Worm (Caenorhabditis elegans) whole organism, L1 larva: Measurements from ENCODE around the gene K08E4.7.

ENCODE experiments used
- C04F5.9 ChIP-seq: sonication (generic microtip); optimal IDR thresholded peaks from 2 replicates; lab custom pipeline; 2016; ENCODE audit warnings: missing genetic modification characterization, missing compliant biosample characterization
- C16A3.4 ChIP-seq: fragments of 150-350 bp; optimal IDR thresholded peaks from 2 replicates; lab custom pipeline; 2014; ENCODE audit warnings: missing biosample characterization, missing genetic modification characterization
- C34B4.2 ChIP-seq: sonication (generic microtip); optimal IDR thresholded peaks from 2 replicates; lab custom pipeline; 2017; ENCODE audit warnings: mild to moderate bottlenecking, missing genetic modification characterization, missing compliant biosample characterization
- Y116A8C.19 ChIP-seq: sonication (generic microtip); optimal IDR thresholded peaks from 2 replicates; lab custom pipeline; 2016; ENCODE audit warnings: missing compliant biosample characterization, missing genetic modification characterization, borderline replicate concordance
- aha-1 ChIP-seq: fragments of 150-350 bp; optimal IDR thresholded peaks from 2 replicates; lab custom pipeline; 2014; ENCODE audit warnings: missing biosample characterization, missing genetic modification characterization
- alr-1 ChIP-seq: fragments of 200-800 bp; sonication (Bioruptor generic); optimal IDR thresholded peaks from 2 replicates; lab custom pipeline; 2018; ENCODE audit warnings: borderline replicate concordance, mild to moderate bottlenecking, missing genetic modification characterization, missing compliant biosample characterization
- aly-2 ChIP-seq: fragments of 150-350 bp; optimal IDR thresholded peaks from 2 replicates; lab custom pipeline; 2014; ENCODE audit warnings: missing biosample characterization, missing genetic modification characterization
- ama-1 ChIP-seq: fragments of 150-350 bp; optimal IDR thresholded peaks from 2 replicates; lab custom pipeline; 2014
- blmp-1 ChIP-seq: fragments of 150-350 bp; optimal IDR thresholded peaks from 2 replicates; lab custom pipeline; 2014; ENCODE audit warnings: missing biosample characterization, missing genetic modification characterization
- ceh-63 ChIP-seq: fragments of 200-800 bp; sonication (Bioruptor generic); optimal IDR thresholded peaks from 2 replicates; lab custom pipeline; 2018; ENCODE audit warnings: mild to moderate bottlenecking, missing genetic modification characterization, missing compliant biosample characterization
- efl-1 ChIP-seq, 4 experiments: fragments of 150-350 bp; optimal IDR thresholded peaks in 3 of 4; peaks in 1 of 4; 1 replicate in 1 of 4; 2 replicates in 3 of 4; lab custom pipeline; 2014; ENCODE audit warnings: missing biosample characterization in 2 of 4, missing genetic modification characterization in 2 of 4, missing genetic modification reagents in 2 of 4
- egl-27 ChIP-seq, 2 experiments: fragments of 150-350 bp in 1 of 2; sonication (generic microtip); optimal IDR thresholded peaks; 3 replicates each; lab custom pipeline; 2017 to 2018; ENCODE audit warnings: missing biosample characterization in 2 of 2, missing genetic modification characterization in 2 of 2, missing genetic modification reagents in 2 of 2
- elt-2 ChIP-seq: sonication (generic microtip); optimal IDR thresholded peaks from 2 replicates; lab custom pipeline; 2016; ENCODE audit warnings: missing genetic modification characterization, mild to moderate bottlenecking, inconsistent platforms, missing compliant biosample characterization, missing genetic modification reagents
- fkh-10 ChIP-seq: sonication (generic microtip); optimal IDR thresholded peaks from 2 replicates; lab custom pipeline; 2017; ENCODE audit warnings: missing biosample characterization, missing genetic modification reagents, missing genetic modification characterization
- fos-1 ChIP-seq: fragments of 150-350 bp; optimal IDR thresholded peaks from 2 replicates; lab custom pipeline; 2014; ENCODE audit warnings: missing biosample characterization, missing genetic modification characterization
- hlh-4 ChIP-seq: sonication (generic microtip); optimal IDR thresholded peaks from 2 replicates; lab custom pipeline; 2016; ENCODE audit warnings: mild to moderate bottlenecking, missing genetic modification characterization, missing compliant biosample characterization
- jun-1 ChIP-seq: fragments of 150-350 bp; optimal IDR thresholded peaks from 2 replicates; lab custom pipeline; 2014; ENCODE audit warnings: missing biosample characterization, missing genetic modification reagents, missing genetic modification characterization
- lin-13 ChIP-seq: fragments of 150-350 bp; optimal IDR thresholded peaks from 2 replicates; lab custom pipeline; 2014; ENCODE audit warnings: missing biosample characterization, missing genetic modification reagents, missing genetic modification characterization
- lin-35 ChIP-seq, 2 experiments: fragments of 150-350 bp; optimal IDR thresholded peaks; 2 replicates each; lab custom pipeline; 2014; ENCODE audit warnings: missing biosample characterization in 2 of 2, missing genetic modification characterization in 2 of 2, missing genetic modification reagents in 2 of 2
- lsy-2 ChIP-seq, 2 experiments: fragments of 150-350 bp; optimal IDR thresholded peaks; 2 replicates each; lab custom pipeline; 2014; ENCODE audit warnings: missing biosample characterization in 2 of 2, missing genetic modification characterization in 2 of 2
- mdl-1 ChIP-seq, 2 experiments: fragments of 150-350 bp; optimal IDR thresholded peaks; 2 replicates each; lab custom pipeline; 2014 to 2017; ENCODE audit warnings: missing biosample characterization in 2 of 2, missing genetic modification characterization in 2 of 2, inconsistent platforms in 1 of 2
- mep-1 ChIP-seq: fragments of 150-350 bp; optimal IDR thresholded peaks from 2 replicates; lab custom pipeline; 2014; ENCODE audit warnings: missing biosample characterization, missing genetic modification characterization
- nhr-20 ChIP-seq: sonication (generic microtip); optimal IDR thresholded peaks from 2 replicates; lab custom pipeline; 2016; ENCODE audit warnings: mild to moderate bottlenecking, missing genetic modification characterization, missing compliant biosample characterization
- nhr-47 ChIP-seq: sonication (generic microtip); optimal IDR thresholded peaks from 2 replicates; lab custom pipeline; 2016; ENCODE audit warnings: mild to moderate bottlenecking, missing genetic modification characterization, moderate library complexity, missing compliant biosample characterization
- nhr-71 ChIP-seq: sonication (generic microtip); optimal IDR thresholded peaks from 2 replicates; lab custom pipeline; 2016; ENCODE audit warnings: mild to moderate bottlenecking, missing genetic modification characterization, moderate library complexity, missing compliant biosample characterization
- nhr-85 ChIP-seq: sonication (generic microtip); peaks from one replicate; lab custom pipeline; 2016; ENCODE audit warnings: missing genetic modification characterization, inconsistent platforms, missing compliant biosample characterization
- nhr-90 ChIP-seq: sonication (generic microtip); optimal IDR thresholded peaks from 2 replicates; lab custom pipeline; 2016; ENCODE audit warnings: mild to moderate bottlenecking, missing genetic modification characterization, missing compliant biosample characterization; ENCODE audit not compliant: poor library complexity
- skn-1 ChIP-seq: fragments of 150-350 bp; optimal IDR thresholded peaks from 2 replicates; lab custom pipeline; 2014; ENCODE audit warnings: missing biosample characterization, missing genetic modification characterization
- snpc-4 ChIP-seq: fragments of 150-350 bp; optimal IDR thresholded peaks from 2 replicates; lab custom pipeline; 2014; ENCODE audit warnings: missing biosample characterization, missing genetic modification characterization
- snu-23 ChIP-seq: sonication (generic microtip); optimal IDR thresholded peaks from 2 replicates; lab custom pipeline; 2016; ENCODE audit warnings: missing genetic modification characterization, missing compliant biosample characterization
- sup-37 ChIP-seq: fragments of 200-800 bp; sonication (Bioruptor generic); optimal IDR thresholded peaks from 2 replicates; lab custom pipeline; 2018; ENCODE audit warnings: mild to moderate bottlenecking, missing genetic modification characterization, missing compliant biosample characterization
- swsn-7 ChIP-seq: sonication (generic microtip); optimal IDR thresholded peaks from 2 replicates; lab custom pipeline; 2016; ENCODE audit warnings: missing genetic modification characterization, missing compliant biosample characterization
- unc-130 ChIP-seq: fragments of 150-350 bp; optimal IDR thresholded peaks from 2 replicates; lab custom pipeline; 2017; ENCODE audit warnings: missing biosample characterization, missing genetic modification characterization, inconsistent platforms
- unc-62 ChIP-seq: fragments of 150-350 bp; optimal IDR thresholded peaks from 2 replicates; lab custom pipeline; 2014; ENCODE audit warnings: missing biosample characterization, missing genetic modification reagents, missing genetic modification characterization
- zag-1 ChIP-seq: fragments of 150-350 bp; optimal IDR thresholded peaks from 2 replicates; lab custom pipeline; 2014; ENCODE audit warnings: missing biosample characterization, missing genetic modification characterization
- ztf-11 ChIP-seq, 2 experiments: sonication (generic microtip); optimal IDR thresholded peaks; 2 replicates each; lab custom pipeline; 2016 to 2017; ENCODE audit warnings: missing genetic modification characterization in 2 of 2, missing biosample characterization in 1 of 2, missing compliant biosample characterization in 1 of 2
- ztf-4 ChIP-seq: fragments of 150-350 bp; optimal IDR thresholded peaks from 2 replicates; lab custom pipeline; 2014; ENCODE audit warnings: missing biosample characterization, missing genetic modification characterization

K08E4.7 gene

ce11 chrIV:12034776-12035175 lies 40.8 kb upstream of the K08E4.7 start:
- TF ChIP-seq fos-1 (tag; lab: Kevin White, UChicago) = no peak
- TF ChIP-seq skn-1 (tag; lab: Kevin White, UChicago) = peak; percentile 7
- peak; percentile 4 for TF ChIP-seq ztf-4 (tag; lab: Kevin White, UChicago)
- TF ChIP-seq, all 84 proteins: peak for 2

ce11 chrIV:12035422-12035821 lies 40.2 kb upstream of the K08E4.7 start:
- TF ChIP-seq C04F5.9 (tag; lab: Kevin White, UChicago) (no peak), Y116A8C.19 (tag; lab: Kevin White, UChicago) (no peak), ceh-63 (no peak), nhr-20 (tag; lab: Kevin White, UChicago) (no peak), nhr-71 (tag; lab: Kevin White, UChicago) (no peak), alr-1 (no peak), egl-27 (tag; optimal IDR thresholded peaks at IDR 0.05; lab: Kevin White, UChicago) (no peak), ama-1 (peak; percentile 22), nhr-85 (peak; percentile 4), snpc-4 (tag; lab: Kevin White, UChicago) (no peak), aha-1 (tag; lab: Kevin White, UChicago) (no peak), unc-62 (GFP tag; lab: Kevin White, UChicago) (no peak), elt-2 (tag; lab: Kevin White, UChicago) (no peak)

DNA sequence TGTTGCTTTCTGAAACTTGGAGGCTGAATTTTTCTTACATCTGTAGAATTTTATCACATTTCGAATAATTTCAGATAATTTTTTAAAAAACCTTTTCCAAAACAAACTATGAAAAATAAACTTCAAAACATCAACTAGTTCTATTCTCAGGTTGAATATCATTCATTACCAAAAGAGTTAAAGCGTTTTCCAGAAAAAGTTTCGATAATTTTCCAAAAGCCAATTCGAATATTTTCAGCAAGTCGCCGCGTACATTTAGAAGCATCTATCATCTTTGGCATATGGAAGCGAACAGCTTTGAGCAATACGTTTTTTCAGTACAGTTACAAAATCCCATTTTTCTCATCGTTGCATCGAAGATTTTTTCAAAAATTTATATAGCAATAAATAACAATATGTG lies 38.7 kb upstream of the K08E4.7 start:
- TF ChIP-seq skn-1 (tag; lab: Kevin White, UChicago) (no peak), sup-37 (GFP tag; lab: Kevin White, UChicago) (no peak), C16A3.4 (tag; lab: Kevin White, UChicago) (no peak), lin-35 (GFP tag; optimal IDR thresholded peaks at IDR 0.05; lab: Kevin White, UChicago) (peak in 1 of 2 experiments; percentile 9), unc-130 (tag; lab: Kevin White, UChicago) (no peak), lsy-2 (tag; optimal IDR thresholded peaks at IDR 0.05; lab: Kevin White, UChicago) (peak; percentile 6 to 10), ama-1 (peak; percentile 81), snu-23 (no peak), zag-1 (tag; lab: Kevin White, UChicago) (no peak), Y116A8C.19 (tag; lab: Kevin White, UChicago) (no peak), aly-2 (tag; lab: Kevin White, UChicago) (peak; percentile 91), ztf-11 (tag; optimal IDR thresholded peaks at IDR 0.05; lab: Kevin White, UChicago) (peak in 1 of 2 experiments; percentile 16), nhr-90 (tag; lab: Kevin White, UChicago) (peak; percentile 62), fkh-10 (GFP tag; lab: Kevin White, UChicago) (no peak), blmp-1 (tag; lab: Kevin White, UChicago) (no peak), mdl-1 (tag; optimal IDR thresholded peaks at IDR 0.05; lab: Kevin White, UChicago) (no peak), unc-62 (GFP tag; lab: Kevin White, UChicago) (no peak), hlh-4 (tag; lab: Kevin White, UChicago) (no peak), nhr-47 (tag; lab: Kevin White, UChicago) (peak; percentile 42), C34B4.2 (tag; lab: Kevin White, UChicago) (no peak), nhr-71 (tag; lab: Kevin White, UChicago) (peak; percentile 46), ztf-4 (tag; lab: Kevin White, UChicago) (peak; percentile 57), swsn-7 (tag; lab: Kevin White, UChicago) (no peak), mep-1 (tag; lab: Kevin White, UChicago) (peak; percentile 17), jun-1 (tag; lab: Kevin White, UChicago) (no peak), lin-13 (no peak), efl-1 (optimal IDR thresholded peaks at IDR 0.05; lab: Kevin White, UChicago) (peak in 1 of 2 experiments; percentile 14), efl-1 (GFP tag; optimal IDR thresholded peaks at IDR 0.05 in 1 of 2; lab: Kevin White, UChicago) (peak in 1 of 2 experiments; percentile 33)
